Worm (Caenorhabditis elegans) whole organism, midembryonic: ENCODE results near the gene unc-83.

Source experiments
- T22C8.4 ChIP-seq: fragments of 200-800 bp; sonication (Bioruptor generic); IDR thresholded peaks from 2 replicates; pipeline ENCODE4 v1.3.6; 2022; ENCODE audit warnings: missing genetic modification characterization, missing compliant biosample characterization
- flt-1 ChIP-seq: fragments of 200-800 bp; sonication (Bioruptor generic); IDR thresholded peaks from 2 replicates; pipeline ENCODE4 v1.3.6; 2022; ENCODE audit warnings: missing genetic modification characterization, missing compliant biosample characterization

- TF ChIP-seq T22C8.4 (GFP tag; lab: Robert Waterston, UW) (no peak), flt-1 (GFP tag; lab: Robert Waterston, UW) (no peak)
Observed at ce11 chrV:6471208-6471607, 6.3 kb downstream of the unc-83 start.
